Worm (Caenorhabditis elegans): ENCODE data around the gene C09E8.1.

- TF ChIP-seq him-1 (tag; optimal IDR thresholded peaks at IDR 0.05) (no peak), W03F9.2 (tag; optimal IDR thresholded peaks at IDR 0.05) (no peak)
Measured at ce11 chrII:605267-605666, 49.0 kb downstream of the C09E8.1 start, which contains the start of gene W04H10.2.
